Worm (Caenorhabditis elegans): ENCODE data around the gene M05D6.9.

DNA sequence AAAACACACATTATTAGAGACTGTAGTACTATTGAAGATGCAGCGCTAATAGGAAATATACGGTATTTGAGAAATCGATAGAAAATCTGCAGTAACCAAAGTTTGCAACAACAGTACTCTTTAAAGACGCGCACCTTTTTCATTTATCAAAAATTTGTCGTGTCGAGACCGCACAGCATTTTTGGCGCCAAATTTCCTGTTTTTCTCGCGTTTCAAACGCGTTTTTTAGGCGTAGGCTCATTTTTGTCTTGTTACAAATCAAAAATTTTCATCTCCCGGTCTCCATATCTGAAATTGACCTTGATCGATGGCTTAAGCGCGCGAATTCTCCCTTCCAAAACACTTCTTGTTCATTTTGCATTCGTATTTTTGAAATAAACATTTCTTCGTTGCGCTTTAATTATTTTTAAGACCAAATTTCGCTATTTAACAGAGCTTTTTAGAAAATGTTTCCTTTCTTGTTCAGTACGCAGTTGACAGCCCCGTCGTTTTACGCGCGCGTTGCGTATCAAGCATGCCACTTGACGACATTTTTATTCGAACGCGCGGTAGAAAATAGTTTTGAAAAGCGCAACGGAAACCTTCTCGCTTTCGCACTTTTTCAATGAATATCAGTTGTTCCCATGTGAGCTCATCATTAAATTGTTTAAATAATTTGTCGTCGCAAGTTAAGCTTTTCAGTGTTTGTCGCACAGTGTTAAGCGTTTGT lies 37.2 kb upstream of the M05D6.9 start:
- TF ChIP-seq ama-1 (optimal IDR thresholded peaks at IDR 0.05), result no peak
- TF ChIP-seq hmbx-1 (tag; optimal IDR thresholded peaks at IDR 0.05), result no peak
- TF ChIP-seq tra-4 (tag; optimal IDR thresholded peaks at IDR 0.05), result no peak
- no peak for TF ChIP-seq ceh-36 (tag; optimal IDR thresholded peaks at IDR 0.05)
- no peak for TF ChIP-seq aly-1 (tag; optimal IDR thresholded peaks at IDR 0.05)
- TF ChIP-seq B0310.2 (tag; optimal IDR thresholded peaks at IDR 0.05), result no peak
- TF ChIP-seq tbx-37 (GFP tag; conservative IDR thresholded peaks at IDR 0.05), result no peak
- no peak for TF ChIP-seq sea-1 (GFP tag; conservative IDR thresholded peaks at IDR 0.05)
- no peak for TF ChIP-seq tbx-11 (GFP tag; IDR thresholded peaks at IDR 0.05)
- TF ChIP-seq hnd-1 (tag; optimal IDR thresholded peaks at IDR 0.05), result no peak
- TF ChIP-seq F13C5.2 (tag; optimal IDR thresholded peaks at IDR 0.05), result no peak
- no peak for TF ChIP-seq ets-7 (tag; optimal IDR thresholded peaks at IDR 0.05)
- TF ChIP-seq flt-1 (GFP tag; IDR thresholded peaks at IDR 0.05), result no peak
- TF ChIP-seq pes-1 (GFP tag; IDR thresholded peaks at IDR 0.05), result no peak
